Fruit fly (Drosophila melanogaster) whole organism, embryonic: ENCODE data around the gene Fbp2.

ENCODE experiments used
- Atf3 ChIP-seq: fragments of 200-800 bp; sonication (Bioruptor generic); optimal IDR thresholded peaks from 3 replicates; lab custom pipeline; 2016; ENCODE audit warnings: missing biosample characterization, missing genetic modification characterization
- CG11456 ChIP-seq: fragments of 200-800 bp; sonication (Bioruptor generic); IDR thresholded peaks from 3 replicates; pipeline ENCODE4 v1.3.6; 2022; ENCODE audit warnings: missing biosample characterization, missing genetic modification characterization
- CG12219 ChIP-seq: fragments of 200-800 bp; sonication (Bioruptor generic); optimal IDR thresholded peaks from 3 replicates; lab custom pipeline; 2018; ENCODE audit warnings: missing biosample characterization, mild to moderate bottlenecking, missing genetic modification characterization
- CG12236 ChIP-seq: fragments of 200-800 bp; sonication (Bioruptor generic); optimal IDR thresholded peaks from 2 replicates; lab custom pipeline; 2016; ENCODE audit warnings: missing biosample characterization, missing genetic modification characterization
- CG1233 ChIP-seq: fragments of 200-800 bp; sonication (Bioruptor generic); optimal IDR thresholded peaks from 4 replicates; lab custom pipeline; 2018; ENCODE audit warnings: missing biosample characterization, mild to moderate bottlenecking, missing genetic modification characterization
- CG12391 ChIP-seq: fragments of 200-800 bp; sonication (Bioruptor generic); optimal IDR thresholded peaks from 3 replicates; lab custom pipeline; 2018; ENCODE audit warnings: missing biosample characterization, mild to moderate bottlenecking, missing genetic modification characterization, moderate library complexity
- CG12659 ChIP-seq: fragments of 200-800 bp; sonication (Bioruptor generic); optimal IDR thresholded peaks from 3 replicates; lab custom pipeline; 2017; ENCODE audit warnings: mild to moderate bottlenecking, missing biosample characterization, missing genetic modification reagents, missing genetic modification characterization
- CG13296 ChIP-seq: fragments of 200-800 bp; sonication (Bioruptor generic); optimal IDR thresholded peaks from 3 replicates; lab custom pipeline; 2018; ENCODE audit warnings: missing biosample characterization, mild to moderate bottlenecking, missing genetic modification characterization
- CG13624 ChIP-seq: fragments of 200-800 bp; sonication (Bioruptor generic); optimal IDR thresholded peaks from 2 replicates; lab custom pipeline; 2016; ENCODE audit warnings: missing biosample characterization, missing genetic modification characterization
- CG13775 ChIP-seq: fragments of 200-800 bp; sonication (Bioruptor generic); optimal IDR thresholded peaks from 3 replicates; lab custom pipeline; 2017; ENCODE audit warnings: missing biosample characterization, mild to moderate bottlenecking, missing genetic modification characterization
- CG1602 ChIP-seq: fragments of 200-800 bp; sonication (Bioruptor generic); optimal IDR thresholded peaks from 3 replicates; lab custom pipeline; 2016; ENCODE audit warnings: missing biosample characterization, missing genetic modification characterization
- CG16813 ChIP-seq: fragments of 200-800 bp; sonication (Bioruptor generic); IDR thresholded peaks from 3 replicates; pipeline ENCODE4 v1.3.6; 2022; ENCODE audit warnings: missing biosample characterization, missing genetic modification characterization; ENCODE audit not compliant: partially characterized antibody
- CG16863 ChIP-seq: fragments of 200-800 bp; sonication (Bioruptor generic); optimal IDR thresholded peaks from 3 replicates; lab custom pipeline; 2016; ENCODE audit warnings: missing biosample characterization, missing genetic modification characterization
- CG17385 ChIP-seq: fragments of 200-800 bp; sonication (Bioruptor generic); optimal IDR thresholded peaks from 3 replicates; lab custom pipeline; 2018; ENCODE audit warnings: missing biosample characterization, mild to moderate bottlenecking, missing genetic modification characterization
- CG18011 ChIP-seq: fragments of 200-800 bp; sonication (Bioruptor generic); optimal IDR thresholded peaks from 2 replicates; lab custom pipeline; 2017; ENCODE audit warnings: missing biosample characterization, missing genetic modification characterization, mild to moderate bottlenecking, moderate library complexity, missing genotype
- CG1832 ChIP-seq: fragments of 200-800 bp; sonication (Bioruptor generic); optimal IDR thresholded peaks from 2 replicates; lab custom pipeline; 2017; ENCODE audit warnings: missing biosample characterization, mild to moderate bottlenecking, missing genetic modification characterization, inconsistent platforms
- CG18599 ChIP-seq: fragments of 200-800 bp; sonication (Bioruptor generic); optimal IDR thresholded peaks from 3 replicates; lab custom pipeline; 2017; ENCODE audit warnings: missing biosample characterization, missing genetic modification characterization, mild to moderate bottlenecking, moderate library complexity, missing genetic modification reagents
- CG31441 ChIP-seq: fragments of 200-800 bp; sonication (Bioruptor generic); IDR thresholded peaks from 2 replicates; pipeline ENCODE4 v1.3.6; 2022; ENCODE audit warnings: missing biosample characterization, missing genetic modification characterization
- CG4617 ChIP-seq: fragments of 200-800 bp; sonication (Bioruptor generic); optimal IDR thresholded peaks from 3 replicates; lab custom pipeline; 2016; ENCODE audit warnings: missing biosample characterization, missing genetic modification characterization, borderline replicate concordance
- CG5953 ChIP-seq: fragments of 200-800 bp; sonication (Bioruptor generic); IDR thresholded peaks from 2 replicates; pipeline ENCODE4 v1.3.6; 2022; ENCODE audit warnings: missing biosample characterization, missing genetic modification characterization
- CG8765 ChIP-seq: fragments of 200-800 bp; sonication (Bioruptor generic); IDR thresholded peaks from 2 replicates; pipeline ENCODE4 v1.3.6; 2022; ENCODE audit warnings: missing biosample characterization, missing genetic modification characterization
- CG8944 ChIP-seq: fragments of 200-800 bp; sonication (Bioruptor generic); optimal IDR thresholded peaks from 3 replicates; lab custom pipeline; 2016; ENCODE audit warnings: missing biosample characterization, missing genetic modification characterization
- CG9932 ChIP-seq: fragments of 200-800 bp; sonication (Bioruptor generic); IDR thresholded peaks from 2 replicates; pipeline ENCODE4 v1.3.6; 2022; ENCODE audit warnings: missing biosample characterization, missing genetic modification characterization
- CHES-1-like ChIP-seq: fragments of 200-800 bp; sonication (Bioruptor generic); optimal IDR thresholded peaks from 2 replicates; lab custom pipeline; 2016; ENCODE audit warnings: missing biosample characterization, missing genetic modification characterization
- CkIIα-i1 ChIP-seq: fragments of 200-800 bp; sonication (Bioruptor generic); IDR thresholded peaks from 2 replicates; pipeline ENCODE4 v1.3.6; 2022; ENCODE audit warnings: missing biosample characterization, missing genetic modification characterization
- D ChIP-seq, 2 experiments: fragments of 200-800 bp in 1 of 2; fragments of >200 bp in 1 of 2; sonication (Bioruptor generic) in 1 of 2; optimal IDR thresholded peaks; 2 replicates in 1 of 2; 3 replicates in 1 of 2; lab custom pipeline; 2017; ENCODE audit warnings: mild to moderate bottlenecking in 1 of 2, missing biosample characterization in 1 of 2, missing genetic modification characterization in 1 of 2, missing genetic modification reagents in 1 of 2
- Dll ChIP-seq: fragments of 200-800 bp; sonication (Bioruptor generic); IDR thresholded peaks from 4 replicates; pipeline ENCODE4 v1.3.6; 2022; ENCODE audit warnings: missing biosample characterization, missing genetic modification characterization; ENCODE audit not compliant: partially characterized antibody
- Dp ChIP-seq: fragments of 200-800 bp; sonication (Bioruptor generic); optimal IDR thresholded peaks from 2 replicates; lab custom pipeline; 2018; ENCODE audit warnings: missing biosample characterization, mild to moderate bottlenecking, missing genetic modification characterization, moderate library complexity
- Fer1 ChIP-seq: fragments of 200-800 bp; sonication (Bioruptor generic); optimal IDR thresholded peaks from 2 replicates; lab custom pipeline; 2017; ENCODE audit warnings: missing biosample characterization, mild to moderate bottlenecking, missing genetic modification characterization
- Fer2 ChIP-seq: fragments of 200-800 bp; sonication (Bioruptor generic); optimal IDR thresholded peaks from 2 replicates; lab custom pipeline; 2018; ENCODE audit warnings: missing biosample characterization, mild to moderate bottlenecking, missing genetic modification characterization, moderate library complexity
- Gsc ChIP-seq: fragments of 200-800 bp; sonication (Bioruptor generic); IDR thresholded peaks from 2 replicates; pipeline ENCODE4 v1.3.6; 2022; ENCODE audit warnings: missing biosample characterization, missing genetic modification characterization
- Hsf ChIP-seq: fragments of 200-800 bp; sonication (Bioruptor generic); optimal IDR thresholded peaks from 3 replicates; lab custom pipeline; 2016; ENCODE audit warnings: missing biosample characterization, missing genetic modification characterization
- Meics ChIP-seq: fragments of 200-800 bp; sonication (Bioruptor generic); optimal IDR thresholded peaks from 2 replicates; lab custom pipeline; 2017; ENCODE audit warnings: missing biosample characterization, mild to moderate bottlenecking, missing genetic modification characterization
- NC2α ChIP-seq: fragments of 200-800 bp; sonication (Bioruptor generic); optimal IDR thresholded peaks from 2 replicates; lab custom pipeline; 2016; ENCODE audit warnings: missing biosample characterization, missing genetic modification characterization
- Nf-YB ChIP-seq: fragments of 200-800 bp; sonication (Bioruptor generic); optimal IDR thresholded peaks from 3 replicates; lab custom pipeline; 2019; ENCODE audit warnings: missing biosample characterization, mild to moderate bottlenecking, missing genetic modification characterization, moderate library complexity
- Oli ChIP-seq: fragments of 200-800 bp; sonication (Bioruptor generic); optimal IDR thresholded peaks from 2 replicates; lab custom pipeline; 2018; ENCODE audit warnings: missing biosample characterization, mild to moderate bottlenecking, missing genetic modification characterization, moderate library complexity
- Sox102F ChIP-seq: fragments of 200-800 bp; sonication (Bioruptor generic); optimal IDR thresholded peaks from 2 replicates; lab custom pipeline; 2018; ENCODE audit warnings: missing biosample characterization, mild to moderate bottlenecking, missing genetic modification characterization, moderate library complexity
- Xbp1 ChIP-seq: fragments of 200-800 bp; sonication (Bioruptor generic); optimal IDR thresholded peaks from 3 replicates; lab custom pipeline; 2016; ENCODE audit warnings: missing biosample characterization, mild to moderate bottlenecking, missing genetic modification characterization
- ap ChIP-seq: fragments of 200-800 bp; sonication (Bioruptor generic); IDR thresholded peaks from 2 replicates; pipeline ENCODE4 v1.3.6; 2022; ENCODE audit warnings: missing biosample characterization, missing genetic modification characterization
- dm ChIP-seq: fragments of 200-800 bp; sonication (Bioruptor generic); optimal IDR thresholded peaks from 3 replicates; lab custom pipeline; 2016; ENCODE audit warnings: missing biosample characterization, missing genetic modification characterization
- dpn ChIP-seq, 2 experiments: fragments of 200-800 bp; sonication (Bioruptor generic); optimal IDR thresholded peaks; 3 replicates each; lab custom pipeline; 2016; ENCODE audit warnings: missing biosample characterization in 2 of 2, missing genetic modification characterization in 2 of 2
- dysf ChIP-seq: fragments of 200-800 bp; sonication (Bioruptor generic); IDR thresholded peaks from 3 replicates; pipeline ENCODE4 v1.3.6; 2022; ENCODE audit warnings: missing biosample characterization, missing genetic modification characterization
- gcm2 ChIP-seq: fragments of 200-800 bp; sonication (Bioruptor generic); optimal IDR thresholded peaks from 2 replicates; lab custom pipeline; 2016; ENCODE audit warnings: missing biosample characterization, missing genetic modification characterization
- hth ChIP-seq: fragments of >200 bp; optimal IDR thresholded peaks from 2 replicates; lab custom pipeline; 2017; ENCODE audit warnings: inconsistent platforms
- mam ChIP-seq: fragments of 200-800 bp; sonication (Bioruptor generic); optimal IDR thresholded peaks from 3 replicates; lab custom pipeline; 2016; ENCODE audit warnings: missing biosample characterization, missing genetic modification characterization
- otp ChIP-seq: fragments of 200-800 bp; sonication (Bioruptor generic); IDR thresholded peaks from 3 replicates; pipeline ENCODE4, ENCODE4 v1.3.6; 2022; ENCODE audit warnings: missing biosample characterization, missing genetic modification characterization
- phol ChIP-seq: fragments of 200-800 bp; sonication (Bioruptor generic); optimal IDR thresholded peaks from 3 replicates; lab custom pipeline; 2018; ENCODE audit warnings: missing biosample characterization, mild to moderate bottlenecking, missing genetic modification characterization, moderate library complexity
- pzg ChIP-seq: fragments of 200-800 bp; sonication (Bioruptor generic); optimal IDR thresholded peaks from 3 replicates; lab custom pipeline; 2018; ENCODE audit warnings: missing biosample characterization, mild to moderate bottlenecking, missing genetic modification characterization, moderate library complexity
- row ChIP-seq: fragments of 200-800 bp; sonication (Bioruptor generic); IDR thresholded peaks from 3 replicates; pipeline ENCODE4 v1.3.6; 2022; ENCODE audit warnings: missing biosample characterization, missing genetic modification characterization
- unpg ChIP-seq: fragments of 200-800 bp; sonication (Bioruptor generic); optimal IDR thresholded peaks from 3 replicates; lab custom pipeline; 2018; ENCODE audit warnings: missing biosample characterization, mild to moderate bottlenecking, missing genetic modification characterization, moderate library complexity
- usp ChIP-seq: fragments of >200 bp; optimal IDR thresholded peaks from 2 replicates; lab custom pipeline; 2017; ENCODE audit warnings: missing biosample characterization, missing genetic modification characterization

Gene Fbp2

dm6 chr2L:9400153-9400552, 26.4 kb upstream of the Fbp2 start (continued):
- no peak for TF ChIP-seq D (optimal IDR thresholded peaks at IDR 0.05; lab: Kevin White, UChicago)
- no peak for TF ChIP-seq D (GFP tag; optimal IDR thresholded peaks at IDR 0.05; lab: Kevin White, UChicago)
- peak; percentile 19 for TF ChIP-seq Oli
- no peak for TF ChIP-seq CG4617 (GFP tag; lab: Kevin White, UChicago)
- peak; percentile 22 for TF ChIP-seq Sox102F (GFP tag; lab: Kevin White, UChicago)
- no peak for TF ChIP-seq pzg (GFP tag; lab: Kevin White, UChicago)
- TF ChIP-seq CG1602: no peak
- TF ChIP-seq dysf (GFP tag; lab: Robert Waterston, UW): peak; percentile 29; the same call in 1 of the 3 replicates
- TF ChIP-seq unpg: no peak
- peak; percentile 65 for TF ChIP-seq row
- no peak for TF ChIP-seq CG13775 (GFP tag; lab: Kevin White, UChicago)
- TF ChIP-seq mam (GFP tag; lab: Kevin White, UChicago): no peak
- TF ChIP-seq dm (GFP tag; lab: Kevin White, UChicago): no peak
- peak; percentile 3 for TF ChIP-seq CG13296 (GFP tag; lab: Kevin White, UChicago)
- TF ChIP-seq CG16863 (GFP tag; lab: Kevin White, UChicago): no peak
- no peak for TF ChIP-seq CG18011
- no peak for TF ChIP-seq CHES-1-like (GFP tag; lab: Kevin White, UChicago)
- no peak for TF ChIP-seq CG12236 (GFP tag; lab: Kevin White, UChicago)
- TF ChIP-seq otp (GFP tag; lab: Robert Waterston, UW): no peak
- TF ChIP-seq dpn (GFP tag; optimal IDR thresholded peaks at IDR 0.05; lab: Kevin White, UChicago): peak in 1 of 2 experiments; percentile 25
- TF ChIP-seq CG31441 (GFP tag; lab: Robert Waterston, UW): 0 out of 2 replicates have a peak, but pooled peaks have one; percentile 29
- TF ChIP-seq CG1233 (GFP tag; lab: Kevin White, UChicago): no peak
- no peak for TF ChIP-seq Atf3 (GFP tag; lab: Kevin White, UChicago)
- TF ChIP-seq CG18599 (GFP tag; lab: Kevin White, UChicago): peak; percentile 70
- TF ChIP-seq CG16813 (GFP tag; lab: Robert Waterston, UW): no peak
- TF ChIP-seq phol (tag; lab: Kevin White, UChicago): no peak
- no peak for TF ChIP-seq CG9932 (GFP tag; lab: Robert Waterston, UW)
- TF ChIP-seq Fer2 (tag; lab: Kevin White, UChicago): no peak
- TF ChIP-seq NC2α (GFP tag; lab: Kevin White, UChicago): no peak
- TF ChIP-seq CG11456 (GFP tag; lab: Robert Waterston, UW): no peak
- TF ChIP-seq ap (GFP tag; lab: Robert Waterston, UW): no peak
- no peak for TF ChIP-seq usp (GFP tag; lab: Kevin White, UChicago)
- no peak for TF ChIP-seq Hsf
- TF ChIP-seq hth: no peak
- TF ChIP-seq CG13624: no peak
- TF ChIP-seq Dp (GFP tag; lab: Kevin White, UChicago): no peak
- no peak for TF ChIP-seq Dll
- no peak for TF ChIP-seq CG12391
- TF ChIP-seq CG5953 (GFP tag; lab: Robert Waterston, UW): no peak
- TF ChIP-seq CG12219: no peak
- TF ChIP-seq Meics (GFP tag; lab: Kevin White, UChicago): peak; percentile 30
- peak; percentile 15 for TF ChIP-seq CG12659 (GFP tag; lab: Kevin White, UChicago)
- TF ChIP-seq CG8765: no peak
- TF ChIP-seq CG8944 (GFP tag; lab: Kevin White, UChicago): no peak
- peak; percentile 14 for TF ChIP-seq CG17385 (GFP tag; lab: Kevin White, UChicago)
- TF ChIP-seq Gsc (GFP tag; lab: Robert Waterston, UW): no peak
- TF ChIP-seq Nf-YB (GFP tag; lab: Kevin White, UChicago): no peak
- TF ChIP-seq CkIIα-i1: no peak
- TF ChIP-seq Fer1 (GFP tag; lab: Kevin White, UChicago): peak; percentile 57
- no peak for TF ChIP-seq gcm2 (GFP tag; lab: Kevin White, UChicago)
- no peak for TF ChIP-seq CG1832 (GFP tag; lab: Kevin White, UChicago)
- peak; percentile 7 for TF ChIP-seq Xbp1 (GFP tag; lab: Kevin White, UChicago)
